Worm (Caenorhabditis elegans) whole organism, L4 larva: ENCODE results near the gene ZK1010.10.
A peak's percentile ranks its signal among the peaks of the same experiment; 100 is the strongest.

Experiments used
- F49E8.2 ChIP-seq: sonication (generic microtip); optimal IDR thresholded peaks from 2 replicates; lab custom pipeline; 2016; ENCODE audit warnings: missing compliant biosample characterization, mild to moderate bottlenecking, missing genetic modification characterization, borderline replicate concordance
- R02D3.7 ChIP-seq: fragments of 150-350 bp; sonication (generic microtip); optimal IDR thresholded peaks from 3 replicates; lab custom pipeline; 2014; ENCODE audit warnings: missing biosample characterization, missing genetic modification characterization
- aly-2 ChIP-seq: sonication (generic microtip); optimal IDR thresholded peaks from 2 replicates; lab custom pipeline; 2018; ENCODE audit warnings: missing biosample characterization, missing genetic modification characterization
- ceh-82 ChIP-seq: sonication (generic microtip); optimal IDR thresholded peaks from 2 replicates; lab custom pipeline; 2017; ENCODE audit warnings: missing biosample characterization, missing genetic modification characterization
- ces-1 ChIP-seq: fragments of 150-350 bp; sonication (generic microtip); optimal IDR thresholded peaks from 4 replicates; lab custom pipeline; 2014; ENCODE audit warnings: missing biosample characterization, missing genetic modification reagents, missing genetic modification characterization
- ctbp-1 ChIP-seq: fragments of 200-800 bp; sonication (Bioruptor generic); IDR thresholded peaks from 2 replicates; pipeline ENCODE4 v1.3.6; 2022; ENCODE audit warnings: missing genetic modification reagents, missing genetic modification characterization, missing compliant biosample characterization
- daf-16 ChIP-seq, 3 experiments: sonication (generic microtip); optimal IDR thresholded peaks; 2 replicates each; lab custom pipeline; 2016 to 2017; ENCODE audit warnings: missing genetic modification characterization in 3 of 3, missing genetic modification reagents in 3 of 3, mild to moderate bottlenecking in 2 of 3, missing compliant biosample characterization in 2 of 3, missing biosample characterization in 1 of 3, moderate library complexity in 1 of 3
- daf-19 ChIP-seq: fragments of 200-800 bp; sonication (Bioruptor generic); conservative IDR thresholded peaks from 2 replicates; pipeline ENCODE4 v1.3.6; 2022; ENCODE audit warnings: missing genetic modification characterization, missing compliant biosample characterization
- dmd-6 ChIP-seq: fragments of 200-800 bp; sonication (Bioruptor generic); IDR thresholded peaks from 2 replicates; pipeline ENCODE4 v1.3.6; 2022; ENCODE audit warnings: missing genetic modification reagents, missing genetic modification characterization, missing compliant biosample characterization
- dpl-1 ChIP-seq: fragments of 150-350 bp; optimal IDR thresholded peaks from 2 replicates; lab custom pipeline; 2014; ENCODE audit warnings: missing biosample characterization, missing genetic modification reagents, missing genetic modification characterization
- dve-1 ChIP-seq: sonication (generic microtip); optimal IDR thresholded peaks from 2 replicates; lab custom pipeline; 2017; ENCODE audit warnings: antibody characterized with exemption, mild to moderate bottlenecking, missing genetic modification characterization, missing compliant biosample characterization; ENCODE audit not compliant: insufficient read depth
- gei-8 ChIP-seq: fragments of 200-800 bp; sonication (Bioruptor generic); optimal IDR thresholded peaks from 2 replicates; lab custom pipeline; 2018; ENCODE audit warnings: mild to moderate bottlenecking, missing genetic modification characterization, missing compliant biosample characterization
- hif-1 ChIP-seq, 2 experiments: sonication (generic microtip); optimal IDR thresholded peaks; 2 replicates each; lab custom pipeline; 2016 to 2017; ENCODE audit warnings: missing compliant biosample characterization in 2 of 2, missing genetic modification characterization in 2 of 2, missing genetic modification reagents in 2 of 2, missing genotype in 2 of 2, mild to moderate bottlenecking in 1 of 2
- hlh-11 ChIP-seq: fragments of 200-800 bp; sonication (Bioruptor generic); optimal IDR thresholded peaks from 2 replicates; lab custom pipeline; 2018; ENCODE audit warnings: mild to moderate bottlenecking, missing genetic modification characterization, missing compliant biosample characterization
- hlh-30 ChIP-seq: sonication (generic microtip); optimal IDR thresholded peaks from 2 replicates; lab custom pipeline; 2017; ENCODE audit warnings: antibody characterized with exemption, mild to moderate bottlenecking, missing genetic modification characterization, missing compliant biosample characterization; ENCODE audit not compliant: insufficient read depth
- lin-29 ChIP-seq: fragments of 200-800 bp; sonication (Bioruptor generic); IDR thresholded peaks from 2 replicates; pipeline ENCODE4 v1.3.6; 2022; ENCODE audit warnings: missing genetic modification reagents, missing genetic modification characterization, missing compliant biosample characterization
- lin-38 ChIP-seq: fragments of 200-800 bp; sonication (Bioruptor generic); IDR thresholded peaks from 2 replicates; pipeline ENCODE4 v1.3.6; 2022; ENCODE audit warnings: missing genetic modification reagents, missing genetic modification characterization, missing compliant biosample characterization
- lsy-2 ChIP-seq, 2 experiments: fragments of 150-350 bp in 1 of 2; sonication (generic microtip) in 1 of 2; optimal IDR thresholded peaks; 2 replicates each; lab custom pipeline; 2014 to 2017; ENCODE audit warnings: missing biosample characterization in 2 of 2, missing genetic modification characterization in 2 of 2
- madf-5 ChIP-seq, 2 experiments: fragments of 200-800 bp; sonication (Bioruptor generic); IDR thresholded peaks; 2 replicates each; pipeline ENCODE4 v1.3.6; 2022; ENCODE audit warnings: missing compliant biosample characterization in 2 of 2, missing genetic modification characterization in 2 of 2
- mdt-29 ChIP-seq: fragments of 200-800 bp; sonication (Bioruptor generic); IDR thresholded peaks from 2 replicates; pipeline ENCODE4 v1.3.6; 2022; ENCODE audit warnings: missing genetic modification reagents, missing genetic modification characterization, missing compliant biosample characterization
- mep-1 ChIP-seq: fragments of 150-350 bp; sonication (generic microtip); optimal IDR thresholded peaks from 3 replicates; lab custom pipeline; 2014; ENCODE audit warnings: missing biosample characterization, missing genetic modification characterization
- mes-2 ChIP-seq: sonication (generic microtip); optimal IDR thresholded peaks from 2 replicates; lab custom pipeline; 2016; ENCODE audit warnings: missing genotype, mild to moderate bottlenecking, missing genetic modification characterization, missing compliant biosample characterization; ENCODE audit not compliant: poor library complexity, severe bottlenecking
- nhr-10 ChIP-seq: fragments of 150-350 bp; optimal IDR thresholded peaks from 2 replicates; lab custom pipeline; 2014; ENCODE audit warnings: missing biosample characterization, missing genetic modification characterization
- nhr-111 ChIP-seq: fragments of 200-800 bp; sonication (Bioruptor generic); optimal IDR thresholded peaks from 2 replicates; lab custom pipeline; 2018; ENCODE audit warnings: mild to moderate bottlenecking, missing genetic modification characterization, missing compliant biosample characterization
- nhr-28 ChIP-seq: fragments of 150-350 bp; optimal IDR thresholded peaks from 2 replicates; lab custom pipeline; 2014; ENCODE audit warnings: missing biosample characterization, missing genetic modification characterization
- nhr-41 ChIP-seq: fragments of 200-800 bp; sonication (Bioruptor generic); IDR thresholded peaks from 2 replicates; pipeline ENCODE4 v1.3.6; 2022; ENCODE audit warnings: missing genetic modification reagents, missing genetic modification characterization, missing compliant biosample characterization
- nhr-48 ChIP-seq: sonication (generic microtip); optimal IDR thresholded peaks from 2 replicates; lab custom pipeline; 2016; ENCODE audit warnings: mild to moderate bottlenecking, missing genetic modification characterization, missing compliant biosample characterization
- nhr-77 ChIP-seq: fragments of 150-350 bp; optimal IDR thresholded peaks from 2 replicates; lab custom pipeline; 2014; ENCODE audit warnings: missing biosample characterization, missing genetic modification characterization
- php-3 ChIP-seq: fragments of 200-800 bp; sonication (Bioruptor generic); IDR thresholded peaks from 2 replicates; pipeline ENCODE4 v1.3.6; 2022; ENCODE audit warnings: missing genetic modification reagents, missing genetic modification characterization, missing compliant biosample characterization
- pqm-1 ChIP-seq: sonication (generic microtip); optimal IDR thresholded peaks from 2 replicates; lab custom pipeline; 2017; ENCODE audit warnings: missing biosample characterization, missing genetic modification characterization
- rbr-2 ChIP-seq: sonication (generic microtip); optimal IDR thresholded peaks from 2 replicates; lab custom pipeline; 2016; ENCODE audit warnings: missing genotype, missing genetic modification characterization, missing compliant biosample characterization
- set-16 ChIP-seq: fragments of 200-800 bp; sonication (Bioruptor generic); IDR thresholded peaks from 2 replicates; pipeline ENCODE4 v1.3.6; 2022; ENCODE audit warnings: missing genetic modification reagents, missing genetic modification characterization, missing compliant biosample characterization
- skn-1 ChIP-seq: fragments of 150-350 bp; optimal IDR thresholded peaks from 2 replicates; lab custom pipeline; 2014; ENCODE audit warnings: missing biosample characterization, missing genetic modification characterization
- snpc-1.2 ChIP-seq: fragments of 200-800 bp; sonication (Bioruptor generic); IDR thresholded peaks from 2 replicates; pipeline ENCODE4 v1.3.6; 2022; ENCODE audit warnings: missing genetic modification reagents, missing genetic modification characterization, missing compliant biosample characterization
- spr-1 ChIP-seq: sonication (generic microtip); optimal IDR thresholded peaks from 2 replicates; lab custom pipeline; 2016; ENCODE audit warnings: mild to moderate bottlenecking, missing genetic modification characterization, missing compliant biosample characterization
- spr-3 ChIP-seq: fragments of 200-800 bp; sonication (Bioruptor generic); optimal IDR thresholded peaks from 2 replicates; lab custom pipeline; 2018; ENCODE audit warnings: mild to moderate bottlenecking, missing genetic modification characterization, missing compliant biosample characterization
- unc-62 ChIP-seq, 3 experiments: fragments of 150-350 bp in 1 of 3; sonication (generic microtip); optimal IDR thresholded peaks in 2 of 3; peaks in 1 of 3; 1 replicate in 1 of 3; 2 replicates in 2 of 3; lab custom pipeline; 2014 to 2017; ENCODE audit warnings: missing biosample characterization in 3 of 3, missing genetic modification characterization in 3 of 3, missing genetic modification reagents in 3 of 3, missing genotype in 1 of 3
- zip-11 ChIP-seq: fragments of 200-800 bp; sonication (Bioruptor generic); IDR thresholded peaks from 2 replicates; pipeline ENCODE4 v1.3.6; 2022; ENCODE audit warnings: missing genetic modification characterization, missing compliant biosample characterization
- zip-2 ChIP-seq: fragments of 150-350 bp; optimal IDR thresholded peaks from 2 replicates; lab custom pipeline; 2014; ENCODE audit warnings: missing biosample characterization, missing genetic modification characterization
- ztf-7 ChIP-seq: fragments of 150-350 bp; optimal IDR thresholded peaks from 2 replicates; lab custom pipeline; 2014; ENCODE audit warnings: missing biosample characterization, missing genetic modification characterization

ZK1010.10 gene

DNA sequence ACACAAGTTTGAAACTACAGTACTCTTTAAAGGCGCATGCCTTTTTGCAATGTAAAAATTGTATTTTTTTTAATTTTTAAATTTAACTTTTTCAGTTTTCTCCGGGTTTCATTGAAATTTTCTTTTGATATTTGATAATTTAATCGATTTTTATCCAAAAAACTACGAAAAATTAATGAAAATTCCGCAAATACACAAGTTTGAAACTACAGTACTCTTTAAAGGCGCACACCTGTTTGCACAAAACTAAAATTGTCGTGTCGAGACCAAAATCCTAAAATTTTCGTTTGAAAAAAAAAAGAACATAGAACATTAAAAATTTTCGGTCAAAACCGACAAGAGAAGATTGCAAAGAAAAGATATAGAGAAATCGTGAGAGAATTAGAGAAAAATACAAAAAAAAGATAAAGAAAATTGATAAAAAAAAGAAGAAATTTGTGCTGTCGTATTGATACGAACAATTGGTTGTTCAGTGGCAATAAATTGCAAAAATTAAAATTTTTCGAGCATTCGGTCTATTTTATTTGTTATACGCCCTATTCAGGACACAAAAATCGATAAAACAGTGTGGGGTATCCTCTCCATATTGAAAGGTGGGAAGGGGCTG lies 34.6 kb upstream of the ZK1010.10 start:
- TF ChIP-seq ceh-82 (no peak), lin-29 (GFP tag; lab: Robert Waterston, UW) (no peak), lin-38 (GFP tag; lab: Robert Waterston, UW) (peak; percentile 7; the same call in 1 of the 2 replicates), ces-1 (GFP tag; lab: Kevin White, UChicago) (no peak), snpc-1.2 (GFP tag; lab: Robert Waterston, UW) (no peak), hlh-11 (tag; lab: Kevin White, UChicago) (peak; percentile 24), lsy-2 (tag; optimal IDR thresholded peaks at IDR 0.05; lab: Kevin White, UChicago) (peak in 1 of 2 experiments; percentile 44), aly-2 (tag; lab: Kevin White, UChicago) (no peak), nhr-111 (no peak), daf-16 (GFP tag; optimal IDR thresholded peaks at IDR 0.05; lab: Kevin White, UChicago) (no peak), daf-16 (tag; optimal IDR thresholded peaks at IDR 0.05; lab: Kevin White, UChicago) (peak; percentile 8), nhr-28 (tag; lab: Kevin White, UChicago) (peak; percentile 31), madf-5 (GFP tag; IDR thresholded peaks at IDR 0.05; lab: Robert Waterston, UW) (no peak), spr-3 (GFP tag; lab: Kevin White, UChicago) (no peak), php-3 (peak; percentile 61), nhr-10 (tag; lab: Kevin White, UChicago) (no peak), gei-8 (GFP tag; lab: Kevin White, UChicago) (no peak), hif-1 (tag; optimal IDR thresholded peaks at IDR 0.05; lab: Kevin White, UChicago) (no peak), zip-2 (tag; lab: Kevin White, UChicago) (no peak), dve-1 (tag; lab: Kevin White, UChicago) (peak; percentile 70), dmd-6 (GFP tag; lab: Robert Waterston, UW) (peak; percentile 57), nhr-48 (tag; lab: Kevin White, UChicago) (no peak), ztf-7 (tag; lab: Kevin White, UChicago) (no peak), pqm-1 (tag; lab: Kevin White, UChicago) (peak; percentile 57), R02D3.7 (no peak), F49E8.2 (tag; lab: Kevin White, UChicago) (peak; percentile 24), daf-19 (GFP tag; lab: Robert Waterston, UW) (no peak), ctbp-1 (GFP tag; lab: Robert Waterston, UW) (no peak), zip-11 (GFP tag; lab: Robert Waterston, UW) (no peak), nhr-41 (GFP tag; lab: Robert Waterston, UW) (no peak), mep-1 (tag; lab: Kevin White, UChicago) (peak; percentile 38)

DNA sequence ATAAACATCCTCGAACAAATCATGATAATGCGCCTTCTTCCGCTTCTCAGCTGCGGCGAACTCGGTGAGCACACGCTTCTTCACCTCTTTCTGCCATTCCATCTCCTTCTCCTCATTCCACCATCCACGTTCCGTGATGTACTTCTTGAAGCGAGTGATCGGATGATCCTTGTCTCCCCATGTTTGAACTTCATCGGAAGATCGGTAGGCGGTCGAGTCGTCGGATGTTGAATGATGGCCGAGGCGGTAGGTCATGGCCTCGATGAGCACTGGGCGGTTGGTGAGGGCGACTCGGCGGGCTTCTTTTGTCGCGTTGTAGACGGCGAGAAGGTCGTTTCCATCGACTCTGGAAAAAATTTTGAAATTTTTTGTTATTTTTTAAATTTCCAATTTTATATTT lies 33.9 kb upstream of the ZK1010.10 start:
- TF ChIP-seq set-16 (GFP tag; lab: Robert Waterston, UW) = peak; percentile 51
- TF ChIP-seq pqm-1 (tag; lab: Kevin White, UChicago) = no peak

DNA sequence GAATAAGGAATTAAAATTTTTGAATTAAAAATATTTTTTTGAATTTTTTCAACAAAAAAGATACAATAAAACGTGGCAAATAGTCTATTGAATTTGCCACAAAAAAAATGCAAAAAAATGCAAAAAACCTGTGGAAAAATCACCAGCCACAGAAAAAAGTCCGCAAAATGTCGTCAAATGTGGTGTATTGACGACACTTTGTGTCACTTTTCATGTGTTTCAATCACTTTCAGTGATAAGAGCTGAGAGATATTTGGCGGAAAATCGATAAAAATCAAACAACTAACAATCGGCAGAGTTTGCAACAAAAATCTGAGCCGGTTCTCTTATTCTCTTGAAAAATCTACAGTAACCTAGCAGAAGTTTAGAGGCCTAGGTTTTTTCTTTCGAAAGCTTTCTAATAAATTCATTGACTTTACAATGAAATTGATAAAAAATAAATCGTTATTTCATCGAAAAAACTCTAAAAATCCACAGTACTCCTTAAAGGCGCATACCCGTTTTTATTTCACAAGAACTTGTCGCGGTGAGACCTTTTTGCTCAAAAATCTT lies 30.3 kb upstream of the ZK1010.10 start:
- TF ChIP-seq lsy-2 (tag; optimal IDR thresholded peaks at IDR 0.05; lab: Kevin White, UChicago) (peak in 1 of 2 experiments; percentile 82), mdt-29 (GFP tag; lab: Robert Waterston, UW) (no peak), nhr-77 (peak; percentile 20), hlh-30 (tag; lab: Kevin White, UChicago) (peak; percentile 61), spr-1 (tag; lab: Kevin White, UChicago) (no peak), rbr-2 (tag; lab: Kevin White, UChicago) (no peak), hlh-11 (tag; lab: Kevin White, UChicago) (peak; percentile 39), mep-1 (tag; lab: Kevin White, UChicago) (peak; percentile 2), lin-38 (GFP tag; lab: Robert Waterston, UW) (no peak), dve-1 (tag; lab: Kevin White, UChicago) (peak; percentile 58), nhr-28 (tag; lab: Kevin White, UChicago) (peak; percentile 32), mes-2 (tag; lab: Kevin White, UChicago) (peak; percentile 35), daf-16 (GFP tag; optimal IDR thresholded peaks at IDR 0.05; lab: Kevin White, UChicago) (no peak), daf-16 (tag; optimal IDR thresholded peaks at IDR 0.05; lab: Kevin White, UChicago) (peak; percentile 43), unc-62 (GFP tag; optimal IDR thresholded peaks at IDR 0.05 in 1 of 2; lab: Kevin White, UChicago) (peak in 1 of 2 experiments; percentile 99), unc-62 (tag; optimal IDR thresholded peaks at IDR 0.05; lab: Kevin White, UChicago) (no peak), hif-1 (tag; optimal IDR thresholded peaks at IDR 0.05; lab: Kevin White, UChicago) (no peak), lin-29 (GFP tag; lab: Robert Waterston, UW) (no peak), skn-1 (tag; lab: Kevin White, UChicago) (no peak), spr-3 (GFP tag; lab: Kevin White, UChicago) (no peak), dpl-1 (GFP tag; lab: Kevin White, UChicago) (peak; percentile 43), php-3 (no peak)
